Worm (Caenorhabditis elegans): ENCODE results near the gene erl-1.
"Not testable (repeated sequence)": the region's sequence is repeated elsewhere in the genome, so short reads cannot be mapped to it uniquely, and the experiment has no call there.

erl-1 gene

ce11 chrIV:12289149-12289548 is 1.4 kb downstream of the erl-1 start, which contains the start of gene C42C1.9:
Gene C42C1.9 (plus strand): TSS chrIV:12289449.
- no peak for TF ChIP-seq unc-62 (GFP tag; optimal IDR thresholded peaks at IDR 0.05)

ce11 chrIV:12290744-12291143 is 3.0 kb downstream of the erl-1 start, which contains the start of gene C42C1.8:
Gene C42C1.8 (plus strand): TSS chrIV:12291044.
- no peak for TF ChIP-seq unc-62 (GFP tag; optimal IDR thresholded peaks at IDR 0.05)

ce11 chrIV:12301161-12301560 is 13.4 kb downstream of the erl-1 start, which contains the start of gene oac-59:
Gene oac-59 (minus strand): TSS chrIV:12301261.
- TF ChIP-seq unc-62 (GFP tag; optimal IDR thresholded peaks at IDR 0.05): no peak

ce11 chrIV:12302885-12303284 is 15.2 kb downstream of the erl-1 start:
- no peak for TF ChIP-seq unc-62 (GFP tag; optimal IDR thresholded peaks at IDR 0.05)

DNA sequence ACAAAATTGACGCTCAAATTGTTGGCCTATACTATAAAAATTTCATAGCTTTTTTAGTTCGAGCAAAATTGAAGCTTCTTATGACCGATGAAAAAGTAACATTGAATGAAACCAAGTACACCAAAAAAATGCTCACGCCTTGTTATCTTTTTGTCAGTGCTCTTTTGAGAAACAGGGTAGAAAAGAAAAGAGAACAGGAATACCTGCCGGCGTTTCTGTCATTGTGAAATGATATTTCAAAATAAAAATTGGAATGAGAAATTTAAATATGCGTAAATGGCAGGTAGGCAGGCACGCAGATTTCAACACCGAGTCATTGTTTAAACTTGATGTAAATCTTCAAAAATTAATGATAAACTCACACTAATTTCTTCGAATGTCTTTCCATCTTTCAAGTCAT is 17.0 kb downstream of the erl-1 start:
- no peak for TF ChIP-seq unc-62 (GFP tag; optimal IDR thresholded peaks at IDR 0.05)

DNA sequence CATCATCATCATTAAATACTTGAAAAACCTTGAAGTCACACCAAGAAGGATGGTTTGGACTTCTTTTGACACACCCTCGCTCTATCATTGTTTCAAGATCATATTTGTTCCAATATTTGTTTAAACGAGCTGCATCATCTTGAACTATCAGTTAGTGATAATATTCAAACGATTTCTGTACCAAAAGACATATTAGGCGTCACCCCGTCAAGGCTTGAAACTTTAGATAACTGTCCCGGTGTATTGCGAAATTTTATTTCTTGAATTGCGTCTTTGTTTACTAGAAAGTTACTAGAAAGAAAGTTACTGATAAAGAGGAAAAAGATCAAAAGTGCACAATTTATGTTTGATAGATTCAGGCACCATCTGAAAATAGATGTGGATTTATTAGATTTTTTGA is 18.2 kb downstream of the erl-1 start:
- TF ChIP-seq unc-62 (GFP tag; optimal IDR thresholded peaks at IDR 0.05): no peak

- no peak for TF ChIP-seq unc-62 (GFP tag; optimal IDR thresholded peaks at IDR 0.05)
Observed at ce11 chrIV:12307720-12308119, 20.0 kb downstream of the erl-1 start, which contains the start of gene oac-57. Gene oac-57 (minus strand): TSS chrIV:12307820.

DNA sequence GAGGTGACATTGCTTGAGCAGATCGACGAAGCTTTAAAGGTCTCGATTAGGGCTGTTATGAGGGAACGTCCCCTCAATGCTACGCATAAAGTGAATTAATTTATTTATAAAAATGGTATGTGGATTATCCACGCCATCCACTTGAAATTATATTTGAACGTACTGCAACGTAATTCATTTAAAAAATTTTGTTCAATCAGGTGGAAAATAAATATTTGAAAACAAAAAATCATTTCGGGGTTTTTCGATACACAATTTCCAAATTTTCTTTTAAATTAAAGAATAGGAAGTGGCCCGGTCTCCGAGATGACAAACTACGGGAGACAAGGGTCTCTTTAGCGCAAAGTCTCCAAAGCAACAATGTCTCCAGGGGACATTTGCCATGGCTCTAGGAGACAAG is 23.9 kb downstream of the erl-1 start, which contains the start of gene oac-58:
TSS of gene oac-58 (minus strand) at position 101 of the 400 bp plus-strand sequence.
- TF ChIP-seq unc-62 (GFP tag; optimal IDR thresholded peaks at IDR 0.05): no peak

ce11 chrIV:12326932-12327331 is 39.2 kb downstream of the erl-1 start, which contains the start of gene F19B6.3:
Gene F19B6.3 (plus strand): TSS chrIV:12327232.
- not testable (repeated sequence) for TF ChIP-seq unc-62 (GFP tag; optimal IDR thresholded peaks at IDR 0.05)

ce11 chrIV:12330840-12331359 is 43.2 kb downstream of the erl-1 start, which contains the start of gene ufd-1:
Gene ufd-1 (minus strand): TSS chrIV:12330890.
- TF ChIP-seq unc-62 (GFP tag; optimal IDR thresholded peaks at IDR 0.05): no peak

- no peak for TF ChIP-seq unc-62 (GFP tag; optimal IDR thresholded peaks at IDR 0.05)
Observed at ce11 chrIV:12334142-12334541, 46.4 kb downstream of the erl-1 start.

ce11 chrIV:12334708-12335107 is 47.0 kb downstream of the erl-1 start:
- TF ChIP-seq unc-62 (GFP tag; optimal IDR thresholded peaks at IDR 0.05): no peak

- TF ChIP-seq unc-62 (GFP tag; optimal IDR thresholded peaks at IDR 0.05): no peak
Observed at ce11 chrIV:12335248-12335647, 47.5 kb downstream of the erl-1 start.

- no peak for TF ChIP-seq unc-62 (GFP tag; optimal IDR thresholded peaks at IDR 0.05)
Observed at ce11 chrIV:12335798-12336197, 48.1 kb downstream of the erl-1 start, which contains the start of gene F19B6.1. Gene F19B6.1 (minus strand): TSS chrIV:12336075.

DNA sequence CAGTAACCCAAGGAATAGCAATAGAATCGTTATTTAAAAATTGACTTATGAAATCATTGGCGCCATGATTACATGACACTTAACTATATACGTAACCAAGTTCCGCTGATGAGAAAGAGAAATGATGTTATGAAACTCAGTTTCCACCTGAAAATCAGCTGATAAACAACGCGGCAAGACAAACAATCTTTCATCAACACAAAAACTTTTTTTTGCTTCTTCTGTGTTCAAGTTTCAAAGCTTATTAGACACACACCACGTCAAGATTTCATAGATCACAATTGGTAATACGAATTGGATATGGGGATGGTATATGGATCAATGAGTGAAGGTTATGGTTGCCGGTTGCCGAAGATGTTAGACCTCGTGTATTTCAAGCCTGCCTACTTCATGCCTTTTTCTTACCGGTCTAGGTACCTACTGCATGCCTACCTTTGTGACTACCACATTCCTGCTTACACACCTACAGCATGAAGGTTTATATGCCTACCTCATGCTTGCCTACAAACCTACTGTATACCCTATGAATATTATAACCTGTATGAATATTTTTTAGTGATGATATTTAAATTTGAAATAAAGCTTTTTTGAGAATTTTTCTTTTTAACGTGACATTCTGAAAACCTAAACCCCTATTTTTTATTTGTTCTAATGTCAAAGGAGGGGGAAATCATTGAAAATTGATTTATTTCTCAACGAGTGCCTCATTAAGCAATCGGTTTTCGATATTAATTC is 49.3 kb downstream of the erl-1 start, which contains the start of the genes F19B6.10 and wht-5:
TSS of gene F19B6.10 (plus strand) at position 301 of the 735 bp plus-strand sequence.
TSS of gene wht-5 (plus strand) at position 685 of the 735 bp plus-strand sequence.
- no peak for TF ChIP-seq unc-62 (GFP tag; optimal IDR thresholded peaks at IDR 0.05)

All from whole organism, dauer.